Worm (Caenorhabditis elegans) whole organism, young adult: Measurements from ENCODE around the gene Y62H9A.15.

Source experiments
- D2030.7 ChIP-seq: fragments of 200-800 bp; sonication (Bioruptor generic); IDR thresholded peaks from 2 replicates; pipeline ENCODE4 v1.3.6; 2022; ENCODE audit warnings: missing genetic modification reagents, missing genetic modification characterization, missing compliant biosample characterization
- F37B4.10 ChIP-seq: fragments of 200-800 bp; sonication (Bioruptor generic); IDR thresholded peaks from 2 replicates; pipeline ENCODE4 v1.3.6; 2022; ENCODE audit warnings: missing genetic modification characterization, missing compliant biosample characterization
- F55B11.4 ChIP-seq: sonication (generic microtip); optimal IDR thresholded peaks from 2 replicates; lab custom pipeline; 2016; ENCODE audit warnings: missing compliant biosample characterization, missing genetic modification characterization, borderline replicate concordance; ENCODE audit not compliant: insufficient read depth
- F57C9.4 ChIP-seq: sonication (generic microtip); optimal IDR thresholded peaks from 2 replicates; lab custom pipeline; 2017; ENCODE audit warnings: mild to moderate bottlenecking, missing genetic modification characterization, missing compliant biosample characterization
- T07F8.4 ChIP-seq: sonication (generic microtip); optimal IDR thresholded peaks from 2 replicates; lab custom pipeline; 2016; ENCODE audit warnings: mild to moderate bottlenecking, missing genetic modification characterization, moderate library complexity, missing compliant biosample characterization
- Y53G8AR.9 ChIP-seq: fragments of 200-800 bp; sonication (Bioruptor generic); conservative IDR thresholded peaks from 2 replicates; pipeline ENCODE4 v1.3.6; 2022; ENCODE audit warnings: missing genetic modification reagents, missing genetic modification characterization, missing compliant biosample characterization
- Y56A3A.18 ChIP-seq: fragments of 200-800 bp; sonication (Bioruptor generic); IDR thresholded peaks from 2 replicates; pipeline ENCODE4 v1.3.6; 2022; ENCODE audit warnings: missing genetic modification reagents, missing genetic modification characterization, missing compliant biosample characterization
- Y67H2A.10 ChIP-seq: fragments of 200-800 bp; sonication (Bioruptor generic); conservative IDR thresholded peaks from 2 replicates; pipeline ENCODE4 v1.3.6; 2022; ENCODE audit warnings: missing genetic modification reagents, missing genetic modification characterization, missing compliant biosample characterization
- ZK185.1 ChIP-seq: sonication (generic microtip); optimal IDR thresholded peaks from 2 replicates; lab custom pipeline; 2016; ENCODE audit warnings: mild to moderate bottlenecking, missing genetic modification characterization, missing compliant biosample characterization; ENCODE audit not compliant: poor library complexity, severe bottlenecking
- bed-2 ChIP-seq: fragments of 200-800 bp; sonication (Bioruptor generic); IDR thresholded peaks from 2 replicates; pipeline ENCODE4 v1.3.6; 2022; ENCODE audit warnings: missing genetic modification reagents, missing genetic modification characterization, missing compliant biosample characterization
- ceh-100 ChIP-seq: fragments of 200-800 bp; sonication (Bioruptor generic); IDR thresholded peaks from 2 replicates; pipeline ENCODE4 v1.3.6; 2022; ENCODE audit warnings: missing genetic modification reagents, missing genetic modification characterization, missing compliant biosample characterization
- chd-7 ChIP-seq: sonication (generic microtip); optimal IDR thresholded peaks from 2 replicates; lab custom pipeline; 2016; ENCODE audit warnings: mild to moderate bottlenecking, missing genetic modification characterization, moderate library complexity, missing compliant biosample characterization
- dpff-1 ChIP-seq: sonication (generic microtip); optimal IDR thresholded peaks from 2 replicates; lab custom pipeline; 2017; ENCODE audit warnings: mild to moderate bottlenecking, missing genetic modification characterization, missing compliant biosample characterization
- hlh-26 ChIP-seq: fragments of 200-800 bp; sonication (Bioruptor generic); conservative IDR thresholded peaks from 2 replicates; pipeline ENCODE4 v1.3.6; 2022; ENCODE audit warnings: missing genetic modification reagents, missing genetic modification characterization, missing compliant biosample characterization
- hmg-1.2 ChIP-seq: fragments of 200-800 bp; sonication (Bioruptor generic); IDR thresholded peaks from 2 replicates; pipeline ENCODE4 v1.3.6; 2022; ENCODE audit warnings: missing genetic modification reagents, missing genetic modification characterization, missing compliant biosample characterization
- lag-1 ChIP-seq: fragments of 200-800 bp; sonication (Bioruptor generic); IDR thresholded peaks from 2 replicates; pipeline ENCODE4 v1.3.6; 2022; ENCODE audit warnings: missing genetic modification reagents, missing genetic modification characterization, missing compliant biosample characterization
- let-526 ChIP-seq: fragments of 200-800 bp; sonication (Bioruptor generic); IDR thresholded peaks from 2 replicates; pipeline ENCODE4 v1.3.6; 2022; ENCODE audit warnings: missing genetic modification reagents, missing genetic modification characterization, missing compliant biosample characterization
- lsl-1 ChIP-seq: fragments of 200-800 bp; sonication (Bioruptor generic); optimal IDR thresholded peaks from 2 replicates; lab custom pipeline; 2018; ENCODE audit warnings: mild to moderate bottlenecking, missing genetic modification characterization, moderate library complexity, missing compliant biosample characterization
- madf-3 ChIP-seq: fragments of 200-800 bp; sonication (Bioruptor generic); IDR thresholded peaks from 2 replicates; pipeline ENCODE4 v1.3.6; 2022; ENCODE audit warnings: missing genetic modification reagents, missing genetic modification characterization, missing compliant biosample characterization
- madf-8 ChIP-seq: fragments of 200-800 bp; sonication (Bioruptor generic); conservative IDR thresholded peaks from 2 replicates; pipeline ENCODE4 v1.3.6; 2022; ENCODE audit warnings: missing genetic modification reagents, missing genetic modification characterization, missing compliant biosample characterization
- mxl-1 ChIP-seq: sonication (generic microtip); optimal IDR thresholded peaks from 2 replicates; lab custom pipeline; 2016; ENCODE audit warnings: missing genetic modification characterization, missing compliant biosample characterization
- nfyb-1 ChIP-seq: fragments of 200-800 bp; sonication (Bioruptor generic); IDR thresholded peaks from 2 replicates; pipeline ENCODE4 v1.3.6; 2022; ENCODE audit warnings: missing genetic modification reagents, missing genetic modification characterization, missing compliant biosample characterization
- nhr-179 ChIP-seq: sonication (generic microtip); optimal IDR thresholded peaks from 2 replicates; lab custom pipeline; 2016; ENCODE audit warnings: mild to moderate bottlenecking, missing genetic modification characterization, missing compliant biosample characterization
- nhr-27 ChIP-seq: fragments of 200-800 bp; sonication (Bioruptor generic); optimal IDR thresholded peaks from 2 replicates; lab custom pipeline; 2018; ENCODE audit warnings: mild to moderate bottlenecking, missing genetic modification characterization, moderate library complexity, missing compliant biosample characterization
- nhr-90 ChIP-seq: sonication (generic microtip); optimal IDR thresholded peaks from 2 replicates; lab custom pipeline; 2016; ENCODE audit warnings: missing genotype, mild to moderate bottlenecking, missing genetic modification characterization, missing compliant biosample characterization
- sdz-38 ChIP-seq: sonication (generic microtip); optimal IDR thresholded peaks from 2 replicates; lab custom pipeline; 2016; ENCODE audit warnings: missing genotype, missing genetic modification characterization, missing compliant biosample characterization
- snpc-4 ChIP-seq, 5 experiments: fragments of 150-350 bp in 1 of 5; sonication (generic microtip) in 4 of 5; optimal IDR thresholded peaks; 2 replicates each; lab custom pipeline; 2014 to 2018; ENCODE audit warnings: missing genetic modification characterization in 5 of 5, missing biosample characterization in 3 of 5, antibody characterized with exemption in 2 of 5, mild to moderate bottlenecking in 2 of 5, missing compliant biosample characterization in 2 of 5, missing genotype in 2 of 5, moderate library complexity in 2 of 5, missing genetic modification reagents in 1 of 5
- tlf-1 ChIP-seq: fragments of 200-800 bp; sonication (Bioruptor generic); optimal IDR thresholded peaks from 2 replicates; lab custom pipeline; 2018; ENCODE audit warnings: mild to moderate bottlenecking, missing genetic modification characterization, missing compliant biosample characterization
- unc-130 ChIP-seq: sonication (generic microtip); optimal IDR thresholded peaks from 2 replicates; lab custom pipeline; 2016; ENCODE audit warnings: missing genetic modification reagents, missing genetic modification characterization, missing compliant biosample characterization
- ztf-18 ChIP-seq: sonication (generic microtip); optimal IDR thresholded peaks from 2 replicates; lab custom pipeline; 2016; ENCODE audit warnings: missing genotype, mild to moderate bottlenecking, missing genetic modification characterization, missing compliant biosample characterization
- ztf-6 ChIP-seq: fragments of 200-800 bp; sonication (Bioruptor generic); IDR thresholded peaks from 2 replicates; pipeline ENCODE4 v1.3.6; 2022; ENCODE audit warnings: missing genetic modification reagents, missing genetic modification characterization, missing compliant biosample characterization

The Y62H9A.15 gene

DNA sequence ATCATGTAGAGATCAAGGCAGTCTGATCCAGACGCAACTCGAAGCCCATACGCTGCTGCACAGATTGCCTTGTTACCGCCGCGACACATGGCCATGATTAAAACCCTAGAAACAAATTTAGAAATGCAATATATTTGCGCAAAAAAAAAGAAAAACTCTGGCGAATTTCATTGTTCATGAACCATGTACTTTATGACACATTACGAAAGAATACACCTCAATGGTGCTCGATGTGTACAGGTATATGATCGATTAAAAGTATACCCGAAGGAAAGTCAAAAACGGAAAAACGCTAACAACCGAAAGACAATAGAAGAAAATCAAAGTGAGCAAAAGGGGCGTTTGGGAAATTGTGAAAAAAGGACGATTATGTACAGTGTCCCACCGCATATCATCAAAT lies 17.6 kb downstream of the Y62H9A.15 start, which contains the start of gene Y62H9A.8:
Gene Y62H9A.8 (minus strand): TSS at position 101 of the 400 bp plus-strand sequence.
- TF ChIP-seq chd-7 (tag; lab: Kevin White, UChicago), result no peak
- TF ChIP-seq hmg-1.2, result no peak
- no peak for TF ChIP-seq D2030.7 (GFP tag; lab: Robert Waterston, UW)
- no peak for TF ChIP-seq Y53G8AR.9 (GFP tag; lab: Robert Waterston, UW)
- TF ChIP-seq lag-1 (GFP tag; lab: Robert Waterston, UW), result no peak
- no peak for TF ChIP-seq lsl-1 (GFP tag; lab: Kevin White, UChicago)
- no peak for TF ChIP-seq ZK185.1 (tag; lab: Kevin White, UChicago)
- no peak for TF ChIP-seq Y56A3A.18 (GFP tag; lab: Robert Waterston, UW)
- no peak for TF ChIP-seq madf-8 (GFP tag; lab: Robert Waterston, UW)
- TF ChIP-seq ztf-18, result no peak
- no peak for TF ChIP-seq nhr-27 (tag; lab: Kevin White, UChicago)
- TF ChIP-seq F37B4.10, result no peak
- no peak for TF ChIP-seq F57C9.4
- TF ChIP-seq mxl-1 (tag; lab: Kevin White, UChicago), result no peak

DNA sequence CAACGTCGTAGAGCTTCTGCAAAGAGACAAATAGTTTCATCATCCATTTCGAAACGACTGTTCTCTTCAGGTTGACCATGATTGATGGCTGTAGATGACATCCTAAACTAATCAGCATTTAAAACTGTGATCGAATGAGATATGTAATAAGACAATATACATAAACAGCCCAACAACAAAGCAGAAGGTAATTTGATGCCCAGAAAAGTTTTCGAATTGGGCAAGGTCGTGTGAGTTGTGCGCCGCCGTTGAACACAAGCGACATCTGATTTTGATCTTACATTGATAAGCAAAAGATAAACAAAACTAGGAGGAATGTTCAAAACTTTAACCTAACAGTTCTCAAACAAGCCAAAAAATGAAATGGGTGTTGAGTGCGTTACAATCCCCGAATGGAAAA lies 24.4 kb downstream of the Y62H9A.15 start, which contains the start of gene Y62H9A.7:
Gene Y62H9A.7 (minus strand): TSS at position 101 of the 400 bp plus-strand sequence.
- TF ChIP-seq hmg-1.2 (no peak), snpc-4 (GFP tag; optimal IDR thresholded peaks at IDR 0.05; lab: Kevin White, UChicago) (no peak), snpc-4 (tag; optimal IDR thresholded peaks at IDR 0.05; lab: Kevin White, UChicago) (no peak), nhr-90 (tag; lab: Kevin White, UChicago) (no peak), unc-130 (no peak), Y67H2A.10 (GFP tag; lab: Robert Waterston, UW) (no peak), madf-3 (GFP tag; lab: Robert Waterston, UW) (no peak), bed-2 (GFP tag; lab: Robert Waterston, UW) (no peak), nhr-179 (no peak), ztf-6 (no peak), madf-8 (GFP tag; lab: Robert Waterston, UW) (no peak)

DNA sequence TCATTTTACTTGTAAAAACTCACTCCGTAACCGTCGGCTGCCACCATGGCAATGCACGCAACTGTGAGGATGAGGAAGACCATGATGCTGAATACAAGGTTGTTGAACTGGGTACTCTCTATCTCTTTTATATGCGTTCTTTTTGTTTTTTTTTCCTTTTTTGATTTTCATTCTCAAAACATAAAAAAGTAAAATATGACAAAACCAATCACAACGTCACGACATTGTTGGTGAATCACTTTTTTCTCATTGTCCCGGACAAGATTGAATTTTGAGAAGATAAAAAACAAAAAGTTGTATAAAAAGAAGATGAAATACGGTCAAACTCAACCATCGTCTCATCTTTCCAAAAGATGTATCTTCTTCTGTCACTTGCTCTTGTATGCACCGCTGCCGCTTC lies 27.1 kb downstream of the Y62H9A.15 start, which contains the start of the genes Y62H9A.5 and ule-5:
Gene Y62H9A.5 (minus strand): TSS at position 101 of the 400 bp plus-strand sequence.
Gene ule-5 (plus strand): TSS at position 328 of the 400 bp plus-strand sequence.
- TF ChIP-seq F55B11.4 (tag; lab: Kevin White, UChicago) (no peak), let-526 (GFP tag; lab: Robert Waterston, UW) (no peak), T07F8.4 (tag; lab: Kevin White, UChicago) (no peak)
- TF ChIP-seq, all 124 proteins: peak for 0

DNA sequence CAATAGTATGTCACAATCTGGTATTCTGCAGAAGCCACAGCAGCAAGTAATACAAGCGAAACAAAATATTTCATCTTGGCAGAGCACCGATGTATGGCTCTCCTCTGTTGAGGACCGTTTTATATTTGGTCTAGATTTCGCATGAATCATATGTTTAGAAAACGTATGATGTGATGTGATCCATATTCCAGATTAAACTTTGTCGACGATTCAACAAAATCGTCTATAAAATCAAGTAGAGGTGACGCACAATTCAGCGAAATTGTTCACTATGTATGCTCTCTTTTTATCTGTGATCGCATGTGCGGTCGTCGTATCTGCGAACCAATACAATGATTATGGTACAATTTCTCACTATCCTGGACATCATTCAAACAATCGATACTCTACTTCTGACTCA lies 30.1 kb downstream of the Y62H9A.15 start, which contains the start of the genes Y62H9A.3 and Y62H9A.4:
Gene Y62H9A.3 (minus strand): TSS at position 101 of the 400 bp plus-strand sequence.
Gene Y62H9A.4 (plus strand): TSS at position 256 of the 400 bp plus-strand sequence.
- TF ChIP-seq sdz-38 (no peak), dpff-1 (no peak), tlf-1 (GFP tag; lab: Kevin White, UChicago) (no peak), ceh-100 (GFP tag; lab: Robert Waterston, UW) (no peak)
- TF ChIP-seq, all 124 proteins: peak for 0

DNA sequence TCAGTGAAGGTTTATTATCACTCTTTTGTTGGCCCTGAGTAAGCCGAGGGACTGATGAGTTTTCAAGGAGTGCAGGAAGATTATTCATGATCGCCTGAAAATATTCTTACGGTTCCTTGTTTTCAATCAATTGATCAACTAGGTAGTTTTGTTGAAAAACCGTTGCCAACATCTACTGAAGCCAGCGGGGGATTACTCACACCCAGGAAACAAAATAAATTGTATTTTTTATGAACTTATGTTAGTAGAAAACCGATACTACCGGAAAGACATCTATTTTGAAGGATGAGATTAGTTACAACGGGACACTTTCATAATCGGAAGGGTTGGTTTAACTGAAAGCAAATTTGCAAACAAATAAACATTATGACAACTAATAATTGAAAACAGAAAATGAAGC lies 31.8 kb downstream of the Y62H9A.15 start, which contains the start of gene Y62H9A.2:
Gene Y62H9A.2 (minus strand): TSS at position 101 of the 400 bp plus-strand sequence.
- TF ChIP-seq nfyb-1 (no peak), hlh-26 (no peak), T07F8.4 (tag; lab: Kevin White, UChicago) (no peak), nhr-27 (tag; lab: Kevin White, UChicago) (no peak)
